Fruit fly (Drosophila melanogaster): Measurements from ENCODE around the gene CG32213.

The CG32213 gene

DNA sequence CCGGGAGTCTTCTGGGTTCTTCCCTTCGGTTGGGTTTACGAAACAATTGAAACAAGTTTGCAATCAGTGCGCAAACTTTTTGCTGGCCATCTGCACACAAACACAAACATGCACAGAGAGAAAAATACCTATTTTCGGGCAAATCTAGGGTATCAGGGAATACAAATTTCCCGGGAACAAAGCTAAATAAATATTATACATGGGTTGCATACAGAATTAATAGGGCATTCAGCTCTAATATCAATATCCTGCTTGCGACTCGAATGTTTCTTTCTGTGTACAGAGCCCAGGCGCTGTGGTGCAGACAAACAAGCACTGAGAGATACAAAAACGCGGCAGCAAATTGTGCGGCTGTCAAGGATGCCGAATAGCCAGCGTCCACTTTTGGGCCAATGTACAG lies 31.5 kb upstream of the CG32213 start (continued):
- TF ChIP-seq Fer2 (tag; optimal IDR thresholded peaks at IDR 0.05) (no peak), CG4424 (GFP tag; optimal IDR thresholded peaks at IDR 0.05) (peak; percentile 16), Mes4 (GFP tag; optimal IDR thresholded peaks at IDR 0.05) (no peak), CG16779 (GFP tag; IDR thresholded peaks at IDR 0.05) (no peak), CG9932 (GFP tag; IDR thresholded peaks at IDR 0.05) (no peak), NC2α (GFP tag; optimal IDR thresholded peaks at IDR 0.05) (no peak)

DNA sequence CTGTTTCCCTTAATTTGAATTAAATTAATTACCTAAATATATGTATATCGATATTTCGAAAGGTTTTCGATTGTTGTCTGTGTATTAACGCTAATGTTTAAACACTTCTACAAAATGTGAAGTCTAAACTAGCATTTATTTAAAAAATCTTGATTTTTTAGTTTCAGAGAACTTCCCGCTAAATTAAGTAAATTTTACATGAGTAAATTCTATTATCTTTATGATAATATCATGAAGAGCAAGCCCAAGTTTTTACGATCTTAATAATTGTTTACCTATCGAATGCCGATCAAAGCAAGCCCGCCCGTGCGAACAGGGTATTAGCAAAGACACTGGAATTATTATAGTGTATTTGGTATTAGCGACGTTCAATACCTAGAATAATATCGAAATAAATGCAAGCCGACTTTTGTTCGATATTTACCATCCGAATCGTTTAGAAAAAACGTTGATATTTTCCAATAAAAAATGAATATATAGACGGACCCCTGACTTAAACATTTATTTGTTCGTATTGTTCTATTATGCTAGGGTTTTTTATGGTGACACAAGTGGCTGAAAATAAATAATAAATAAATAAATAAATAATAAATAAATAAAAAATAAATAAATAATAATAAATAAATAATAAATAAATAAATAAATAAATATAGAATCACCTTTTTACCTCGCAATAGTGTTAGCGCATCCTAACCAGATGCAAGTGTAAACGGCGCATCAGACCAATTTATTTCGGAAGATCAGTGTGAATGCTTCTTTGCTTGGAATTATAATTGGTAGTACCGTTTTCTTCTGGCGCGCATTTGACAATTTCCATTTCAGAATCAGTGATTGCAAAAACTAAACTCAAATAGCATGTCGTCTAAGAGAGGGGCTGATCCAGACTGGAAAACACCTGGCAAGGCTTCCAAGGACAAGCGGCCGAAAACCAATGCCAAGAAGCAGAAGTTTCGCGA lies 29.0 kb upstream of the CG32213 start, which contains the start of the genes CG33062 and Chd3:
Gene CG33062, minus strand, starts transcription at position 51 of the 956 bp plus-strand sequence.
Gene Chd3, plus strand, starts transcription at position 780 of the 956 bp plus-strand sequence.
- TF ChIP-seq br (optimal IDR thresholded peaks at IDR 0.05), result no peak
- peak; percentile 10 for TF ChIP-seq CG16815 (GFP tag; optimal IDR thresholded peaks at IDR 0.05)
- no peak for TF ChIP-seq en (GFP tag; optimal IDR thresholded peaks at IDR 0.05)
- peak; percentile 22 for TF ChIP-seq Dp (GFP tag; optimal IDR thresholded peaks at IDR 0.05)
- TF ChIP-seq hbn (GFP tag; IDR thresholded peaks at IDR 0.05; ENCODE audit: partially characterized antibody), result 0 out of 2 replicates have a peak, but pooled peaks have one; percentile 15
- TF ChIP-seq CG12659 (GFP tag; optimal IDR thresholded peaks at IDR 0.05), result no peak
- TF ChIP-seq CG7372 (GFP tag; IDR thresholded peaks at IDR 0.05), result no peak
- no peak for TF ChIP-seq dm (GFP tag; optimal IDR thresholded peaks at IDR 0.05)
- TF ChIP-seq CG1529 (GFP tag; optimal IDR thresholded peaks at IDR 0.05), result no peak
- peak; percentile 24 for TF ChIP-seq Xbp1 (GFP tag; optimal IDR thresholded peaks at IDR 0.05)
- no peak for TF ChIP-seq Sry-β (GFP tag; optimal IDR thresholded peaks at IDR 0.05)
- TF ChIP-seq YL-1 (GFP tag; optimal IDR thresholded peaks at IDR 0.05), result peak; percentile 2
- TF ChIP-seq CG10565 (GFP tag; optimal IDR thresholded peaks at IDR 0.05), result no peak
- 0 out of 2 replicates have a peak, but pooled peaks have one; percentile 25 for TF ChIP-seq esg (GFP tag; conservative IDR thresholded peaks at IDR 0.05)
- peak; percentile 39 for TF ChIP-seq CG12391 (tag; optimal IDR thresholded peaks at IDR 0.05)
- TF ChIP-seq MBD-R2 (GFP tag; IDR thresholded peaks at IDR 0.05), result peak; percentile 32; the same call in 1 of the 2 replicates
- TF ChIP-seq slou (GFP tag; optimal IDR thresholded peaks at IDR 0.05), result no peak
- no peak for TF ChIP-seq CG11723 (GFP tag; optimal IDR thresholded peaks at IDR 0.05)
- TF ChIP-seq CG8359 (GFP tag; optimal IDR thresholded peaks at IDR 0.05; ENCODE audit: borderline replicate concordance), result no peak
- TF ChIP-seq sd (tag; optimal IDR thresholded peaks at IDR 0.05), result no peak
- peak; percentile 20 for TF ChIP-seq fd96Cb (tag; optimal IDR thresholded peaks at IDR 0.05)
- peak; percentile 95 for TF ChIP-seq CG30020 (tag; optimal IDR thresholded peaks at IDR 0.05)
- TF ChIP-seq Hr78 (GFP tag; optimal IDR thresholded peaks at IDR 0.05), result no peak
- peak; percentile 35; the same call in 2 of the 4 replicates for TF ChIP-seq Gug (GFP tag; IDR thresholded peaks at IDR 0.05)
- no peak for TF ChIP-seq Bteb2 (GFP tag; optimal IDR thresholded peaks at IDR 0.05)
- no peak for TF ChIP-seq CG11560 (tag; IDR thresholded peaks at IDR 0.05)
- no peak for TF ChIP-seq CG13624 (GFP tag; optimal IDR thresholded peaks at IDR 0.05)
- TF ChIP-seq vnd (GFP tag; IDR thresholded peaks at IDR 0.05; ENCODE audit: partially characterized antibody), result peak; percentile 27; the same call in 2 of the 3 replicates
- peak; percentile 11 for TF ChIP-seq CG10267 (tag; optimal IDR thresholded peaks at IDR 0.05)
- no peak for TF ChIP-seq CG15011 (GFP tag; optimal IDR thresholded peaks at IDR 0.05)
- TF ChIP-seq CG17829 (tag; optimal IDR thresholded peaks at IDR 0.05), result no peak
- TF ChIP-seq corto (GFP tag; optimal IDR thresholded peaks at IDR 0.05), result no peak
- TF ChIP-seq yki (optimal IDR thresholded peaks at IDR 0.05), result no peak
- TF ChIP-seq CG17612 (GFP tag; IDR thresholded peaks at IDR 0.05), result no peak
- TF ChIP-seq CG16813 (GFP tag; IDR thresholded peaks at IDR 0.05; ENCODE audit: partially characterized antibody), result peak; percentile 67
- TF ChIP-seq Taf1 (GFP tag; IDR thresholded peaks at IDR 0.05), result no peak
- no peak for TF ChIP-seq CG14860 (GFP tag; IDR thresholded peaks at IDR 0.05; ENCODE audit: partially characterized antibody)
- peak; percentile 29 for TF ChIP-seq CG15696 (tag; optimal IDR thresholded peaks at IDR 0.05)
- peak; percentile 70 for TF ChIP-seq BEAF-32 (GFP tag; optimal IDR thresholded peaks at IDR 0.05)
- peak; percentile 39; the same call in 1 of the 2 replicates for TF ChIP-seq amos (GFP tag; IDR thresholded peaks at IDR 0.05; ENCODE audit: partially characterized antibody)
- TF ChIP-seq Nf-YB (GFP tag; optimal IDR thresholded peaks at IDR 0.05), result no peak

All from whole organism, embryonic.